Fruit fly (Drosophila melanogaster) whole organism, embryonic: Measurements from ENCODE around the gene Sys1.

Experiments used
- Aef1 ChIP-seq: fragments of 200-800 bp; sonication (Bioruptor generic); IDR thresholded peaks from 3 replicates; pipeline ENCODE4 v1.3.6; 2022; ENCODE audit warnings: missing biosample characterization, missing genetic modification characterization
- Blimp-1 ChIP-seq: fragments of 200-800 bp; sonication (Bioruptor generic); optimal IDR thresholded peaks from 3 replicates; lab custom pipeline; 2018; ENCODE audit warnings: missing biosample characterization, missing genetic modification characterization, mild to moderate bottlenecking, moderate library complexity, missing genetic modification reagents
- Bteb2 ChIP-seq: fragments of 200-800 bp; sonication (Bioruptor generic); optimal IDR thresholded peaks from 2 replicates; lab custom pipeline; 2016; ENCODE audit warnings: missing biosample characterization, missing genetic modification characterization
- C15 ChIP-seq: fragments of 200-800 bp; sonication (Bioruptor generic); IDR thresholded peaks from 3 replicates; pipeline ENCODE4 v1.3.6; 2022; ENCODE audit warnings: missing biosample characterization, missing genetic modification characterization
- CG11695 ChIP-seq: fragments of 200-800 bp; sonication (Bioruptor generic); IDR thresholded peaks from 3 replicates; pipeline ENCODE4 v1.3.6; 2022; ENCODE audit warnings: missing biosample characterization, missing genetic modification characterization
- CG12155 ChIP-seq: fragments of 200-800 bp; sonication (Bioruptor generic); optimal IDR thresholded peaks from 3 replicates; lab custom pipeline; 2016; ENCODE audit warnings: missing biosample characterization, missing genetic modification characterization
- CG13296 ChIP-seq: fragments of 200-800 bp; sonication (Bioruptor generic); optimal IDR thresholded peaks from 3 replicates; lab custom pipeline; 2018; ENCODE audit warnings: missing biosample characterization, mild to moderate bottlenecking, missing genetic modification characterization
- CG13775 ChIP-seq: fragments of 200-800 bp; sonication (Bioruptor generic); optimal IDR thresholded peaks from 3 replicates; lab custom pipeline; 2017; ENCODE audit warnings: missing biosample characterization, mild to moderate bottlenecking, missing genetic modification characterization
- CG17359 ChIP-seq: fragments of 200-800 bp; sonication (Bioruptor generic); optimal IDR thresholded peaks from 3 replicates; lab custom pipeline; 2018; ENCODE audit warnings: missing biosample characterization, mild to moderate bottlenecking, missing genetic modification characterization, moderate library complexity
- CG2889 ChIP-seq: fragments of 200-800 bp; sonication (Bioruptor generic); IDR thresholded peaks from 3 replicates; pipeline ENCODE4 v1.3.6; 2022; ENCODE audit warnings: missing biosample characterization, missing genetic modification characterization
- CG4328 ChIP-seq: fragments of 200-800 bp; sonication (Bioruptor generic); optimal IDR thresholded peaks from 3 replicates; lab custom pipeline; 2017; ENCODE audit warnings: missing biosample characterization, missing genetic modification reagents, missing genetic modification characterization
- CG4854 ChIP-seq: fragments of 200-800 bp; sonication (Bioruptor generic); optimal IDR thresholded peaks from 2 replicates; lab custom pipeline; 2016; ENCODE audit warnings: missing biosample characterization, missing genetic modification characterization, inconsistent platforms
- CG7786 ChIP-seq: fragments of 200-800 bp; sonication (Bioruptor generic); optimal IDR thresholded peaks from 2 replicates; lab custom pipeline; 2016; ENCODE audit warnings: missing biosample characterization, missing genetic modification characterization
- CG8281 ChIP-seq: fragments of 200-800 bp; sonication (Bioruptor generic); optimal IDR thresholded peaks from 2 replicates; lab custom pipeline; 2018; ENCODE audit warnings: missing biosample characterization, mild to moderate bottlenecking, missing genetic modification characterization, moderate library complexity
- CG8290 ChIP-seq, 3 experiments: fragments of 200-800 bp; sonication (Bioruptor generic); optimal IDR thresholded peaks; 2 replicates each; lab custom pipeline; 2016 to 2019; ENCODE audit warnings: missing biosample characterization in 3 of 3, missing genetic modification characterization in 3 of 3, mild to moderate bottlenecking in 2 of 3, moderate library complexity in 1 of 3
- CG9932 ChIP-seq: fragments of 200-800 bp; sonication (Bioruptor generic); IDR thresholded peaks from 2 replicates; pipeline ENCODE4 v1.3.6; 2022; ENCODE audit warnings: missing biosample characterization, missing genetic modification characterization
- Camta ChIP-seq: fragments of 200-800 bp; sonication (Bioruptor generic); optimal IDR thresholded peaks from 2 replicates; lab custom pipeline; 2016; ENCODE audit warnings: missing biosample characterization, missing genetic modification characterization
- Deaf1 ChIP-seq: fragments of 200-800 bp; optimal IDR thresholded peaks from 3 replicates; lab custom pipeline; 2019; ENCODE audit warnings: missing biosample characterization, mild to moderate bottlenecking, missing genetic modification characterization, moderate library complexity
- Eip74EF ChIP-seq, 2 experiments: fragments of 200-800 bp in 1 of 2; fragments of >200 bp in 1 of 2; sonication (Bioruptor generic) in 1 of 2; optimal IDR thresholded peaks; 2 replicates each; lab custom pipeline; 2017 to 2019; ENCODE audit warnings: missing biosample characterization in 2 of 2, missing genetic modification characterization in 2 of 2, mild to moderate bottlenecking in 1 of 2, moderate library complexity in 1 of 2
- H2.0 ChIP-seq: fragments of 200-800 bp; sonication (Bioruptor generic); IDR thresholded peaks from 2 replicates; pipeline ENCODE4 v1.3.6; 2022; ENCODE audit warnings: missing biosample characterization, missing genetic modification characterization
- HLH4C ChIP-seq: fragments of 200-800 bp; sonication (Bioruptor generic); IDR thresholded peaks from 3 replicates; pipeline ENCODE4 v1.3.6; 2022; ENCODE audit warnings: missing biosample characterization, missing genetic modification characterization; ENCODE audit not compliant: partially characterized antibody
- Jarid2 ChIP-seq: fragments of 200-800 bp; sonication (Bioruptor generic); optimal IDR thresholded peaks from 3 replicates; lab custom pipeline; 2017; ENCODE audit warnings: mild to moderate bottlenecking, missing biosample characterization, missing genetic modification reagents, missing genetic modification characterization
- Lim3 ChIP-seq: fragments of 200-800 bp; sonication (Bioruptor generic); IDR thresholded peaks from 2 replicates; pipeline ENCODE4 v1.3.6; 2022; ENCODE audit warnings: missing biosample characterization, missing genetic modification characterization
- Myb ChIP-seq: fragments of 200-800 bp; sonication (Bioruptor generic); optimal IDR thresholded peaks from 2 replicates; lab custom pipeline; 2016; ENCODE audit warnings: missing biosample characterization, missing genetic modification characterization
- NFAT ChIP-seq: fragments of 200-800 bp; sonication (Bioruptor generic); IDR thresholded peaks from 2 replicates; pipeline ENCODE4 v1.3.6; 2022; ENCODE audit warnings: missing biosample characterization, missing genetic modification characterization
- Nf-YB ChIP-seq: fragments of 200-800 bp; sonication (Bioruptor generic); optimal IDR thresholded peaks from 3 replicates; lab custom pipeline; 2019; ENCODE audit warnings: missing biosample characterization, mild to moderate bottlenecking, missing genetic modification characterization, moderate library complexity
- Nf-YC ChIP-seq: fragments of 200-800 bp; optimal IDR thresholded peaks from 3 replicates; lab custom pipeline; 2019; ENCODE audit warnings: missing biosample characterization, mild to moderate bottlenecking, missing genetic modification characterization, moderate library complexity
- Trl ChIP-seq, 3 experiments: fragments of >200 bp in 2 of 3; fragments of 200-800 bp in 1 of 3; sonication (Bioruptor generic) in 1 of 3; optimal IDR thresholded peaks; 2 replicates in 1 of 3; 3 replicates in 2 of 3; lab custom pipeline; 2016 to 2017; ENCODE audit warnings: missing biosample characterization in 1 of 3, missing genetic modification characterization in 1 of 3
- br ChIP-seq: fragments of >200 bp; optimal IDR thresholded peaks from 2 replicates; lab custom pipeline; 2017
- caup ChIP-seq: fragments of 200-800 bp; sonication (Bioruptor generic); optimal IDR thresholded peaks from 3 replicates; lab custom pipeline; 2017; ENCODE audit warnings: missing biosample characterization, mild to moderate bottlenecking, missing genetic modification characterization, moderate library complexity; ENCODE audit not compliant: severe bottlenecking
- ci ChIP-seq: fragments of 200-800 bp; sonication (Bioruptor generic); IDR thresholded peaks from 3 replicates; pipeline ENCODE4 v1.3.6; 2022; ENCODE audit warnings: missing biosample characterization, missing genetic modification characterization
- eve ChIP-seq, 2 experiments: fragments of >200 bp; optimal IDR thresholded peaks; 2 replicates each; lab custom pipeline; 2017; ENCODE audit warnings: missing biosample characterization in 2 of 2, missing genetic modification characterization in 2 of 2
- ewg ChIP-seq: fragments of 200-800 bp; sonication (Bioruptor generic); optimal IDR thresholded peaks from 3 replicates; lab custom pipeline; 2017; ENCODE audit warnings: mild to moderate bottlenecking, missing biosample characterization, missing genetic modification reagents, missing genetic modification characterization
- hth ChIP-seq: fragments of >200 bp; optimal IDR thresholded peaks from 2 replicates; lab custom pipeline; 2017; ENCODE audit warnings: inconsistent platforms
- inv ChIP-seq: fragments of 200-800 bp; sonication (Bioruptor generic); IDR thresholded peaks from 2 replicates; pipeline ENCODE4 v1.3.6; 2022; ENCODE audit warnings: missing biosample characterization, missing genetic modification characterization; ENCODE audit not compliant: partially characterized antibody
- lab ChIP-seq: fragments of 200-800 bp; sonication (Bioruptor generic); optimal IDR thresholded peaks from 3 replicates; lab custom pipeline; 2017; ENCODE audit warnings: missing biosample characterization, missing genetic modification characterization, mild to moderate bottlenecking, moderate library complexity, missing genetic modification reagents
- lola ChIP-seq, 3 experiments: fragments of >200 bp in 2 of 3; fragments of 200-800 bp in 1 of 3; sonication (Bioruptor generic) in 1 of 3; optimal IDR thresholded peaks; 2 replicates each; lab custom pipeline; 2017 to 2019; ENCODE audit warnings: missing biosample characterization in 3 of 3, missing genetic modification characterization in 3 of 3, mild to moderate bottlenecking in 1 of 3, moderate library complexity in 1 of 3
- nmo ChIP-seq: fragments of 200-800 bp; sonication (Bioruptor generic); optimal IDR thresholded peaks from 2 replicates; lab custom pipeline; 2018; ENCODE audit warnings: missing biosample characterization, mild to moderate bottlenecking, missing genetic modification characterization, moderate library complexity
- onecut ChIP-seq: fragments of 200-800 bp; sonication (Bioruptor generic); IDR thresholded peaks from 2 replicates; pipeline ENCODE4 v1.3.6; 2022; ENCODE audit warnings: missing biosample characterization, missing genetic modification characterization
- org-1 ChIP-seq: fragments of 200-800 bp; sonication (Bioruptor generic); optimal IDR thresholded peaks from 2 replicates; lab custom pipeline; 2017; ENCODE audit warnings: missing biosample characterization, missing genetic modification characterization
- pfk ChIP-seq: fragments of 200-800 bp; sonication (Bioruptor generic); optimal IDR thresholded peaks from 2 replicates; lab custom pipeline; 2018; ENCODE audit warnings: missing biosample characterization, mild to moderate bottlenecking, missing genetic modification characterization, moderate library complexity
- pho ChIP-seq: fragments of 200-800 bp; sonication (Bioruptor generic); optimal IDR thresholded peaks from 2 replicates; lab custom pipeline; 2016; ENCODE audit warnings: missing biosample characterization, missing genetic modification characterization
- phol ChIP-seq: fragments of 200-800 bp; sonication (Bioruptor generic); optimal IDR thresholded peaks from 3 replicates; lab custom pipeline; 2018; ENCODE audit warnings: missing biosample characterization, mild to moderate bottlenecking, missing genetic modification characterization, moderate library complexity
- sc ChIP-seq, 3 experiments: fragments of >200 bp in 2 of 3; fragments of 200-800 bp in 1 of 3; sonication (Bioruptor generic) in 1 of 3; optimal IDR thresholded peaks; 2 replicates in 2 of 3; 3 replicates in 1 of 3; lab custom pipeline; 2017; ENCODE audit warnings: mild to moderate bottlenecking in 1 of 3, missing biosample characterization in 1 of 3, missing genetic modification characterization in 1 of 3, missing genetic modification reagents in 1 of 3
- seq ChIP-seq: fragments of 200-800 bp; sonication (Bioruptor generic); IDR thresholded peaks from 2 replicates; pipeline ENCODE4 v1.3.6; 2022; ENCODE audit warnings: missing biosample characterization, missing genetic modification characterization
- sqz ChIP-seq: fragments of 200-800 bp; sonication (Bioruptor generic); optimal IDR thresholded peaks from 3 replicates; lab custom pipeline; 2018; ENCODE audit warnings: missing biosample characterization, mild to moderate bottlenecking, missing genetic modification characterization
- vnd ChIP-seq: fragments of 200-800 bp; sonication (Bioruptor generic); IDR thresholded peaks from 3 replicates; pipeline ENCODE4 v1.3.6; 2022; ENCODE audit warnings: missing biosample characterization, missing genetic modification characterization; ENCODE audit not compliant: partially characterized antibody

Gene Sys1

DNA sequence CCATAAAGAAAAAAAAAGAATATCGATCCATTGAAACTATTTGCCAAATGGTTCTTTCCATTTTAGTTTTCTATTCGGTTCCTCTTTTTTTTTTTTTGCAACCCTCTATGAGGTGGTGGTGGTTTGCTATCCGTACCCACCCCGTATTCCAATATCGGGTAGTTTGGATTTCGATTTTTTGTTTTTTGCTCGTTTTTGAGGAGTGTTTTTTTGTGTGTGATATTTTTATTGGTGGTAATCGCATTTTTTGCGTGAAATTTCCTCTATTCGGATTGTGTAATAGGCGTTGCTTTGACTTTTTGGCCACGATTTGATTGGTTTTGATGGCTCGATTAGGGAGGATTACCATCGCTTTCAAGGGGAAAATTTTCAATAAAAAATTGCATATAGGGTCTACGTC is 33.8 kb downstream of the Sys1 start:
- TF ChIP-seq Nf-YB (GFP tag; lab: Kevin White, UChicago) (peak; percentile 85), seq (GFP tag; lab: Robert Waterston, UW) (peak; percentile 9; the same call in 1 of the 2 replicates), CG9932 (no peak), CG11695 (no peak), onecut (GFP tag; lab: Robert Waterston, UW) (peak; percentile 62; the same call in 1 of the 2 replicates), Eip74EF (GFP tag; optimal IDR thresholded peaks at IDR 0.05; lab: Kevin White, UChicago) (no peak), hth (no peak), sqz (GFP tag; lab: Kevin White, UChicago) (peak; percentile 85), Nf-YC (tag; lab: Kevin White, UChicago) (peak; percentile 73)

DNA sequence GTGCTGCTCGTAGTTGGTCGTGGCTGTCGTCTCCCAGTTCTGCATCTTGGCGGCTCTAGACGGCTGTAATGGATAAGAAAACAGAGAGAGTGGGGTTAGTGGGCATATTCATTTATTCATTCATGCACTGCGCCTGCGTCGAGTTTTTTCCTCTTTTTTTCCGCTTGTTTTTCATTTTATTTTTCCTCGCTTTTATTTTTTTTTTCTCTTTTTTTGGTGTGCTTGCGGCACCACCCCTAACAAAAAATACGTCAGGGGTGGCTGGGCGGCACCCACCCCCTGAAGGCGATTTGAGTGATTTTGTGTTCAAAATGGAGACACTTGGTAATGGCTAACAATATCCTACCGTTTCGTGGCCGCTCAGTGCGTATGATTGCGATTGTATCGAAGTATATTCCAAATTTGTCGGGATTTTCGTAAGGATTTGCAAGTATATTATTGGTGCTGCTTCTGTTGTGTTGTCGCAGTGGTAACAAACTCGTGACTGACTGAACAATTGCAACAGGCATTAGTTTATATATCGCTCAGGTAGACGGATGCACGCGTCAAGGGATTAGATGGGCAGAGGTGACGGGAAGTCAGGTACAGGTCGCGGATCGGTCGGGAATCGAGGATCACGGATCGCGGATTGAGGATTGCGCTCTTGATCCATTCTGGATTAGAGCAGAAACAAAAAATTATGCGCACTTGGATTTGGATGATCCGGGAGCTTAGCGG is 41.6 kb downstream of the Sys1 start:
- TF ChIP-seq CG2889 (no peak), Lim3 (GFP tag; lab: Robert Waterston, UW) (no peak), Jarid2 (GFP tag; lab: Kevin White, UChicago) (no peak), CG4854 (GFP tag; lab: Kevin White, UChicago) (no peak), Camta (no peak), caup (GFP tag; lab: Kevin White, UChicago) (peak; percentile 59), pfk (GFP tag; lab: Kevin White, UChicago) (peak; percentile 33), CG7786 (GFP tag; lab: Kevin White, UChicago) (no peak), Myb (GFP tag; lab: Kevin White, UChicago) (no peak), lab (GFP tag; lab: Kevin White, UChicago) (peak; percentile 56), CG13775 (GFP tag; lab: Kevin White, UChicago) (peak; percentile 17), HLH4C (GFP tag; lab: Robert Waterston, UW) (no peak), Trl (optimal IDR thresholded peaks at IDR 0.05; lab: Kevin White, UChicago) (no peak), Trl (GFP tag; optimal IDR thresholded peaks at IDR 0.05; lab: Kevin White, UChicago) (no peak), inv (GFP tag; lab: Robert Waterston, UW) (no peak), pho (no peak), Aef1 (no peak), C15 (GFP tag; lab: Robert Waterston, UW) (peak; percentile 31; the same call in 1 of the 3 replicates), CG17359 (tag; lab: Kevin White, UChicago) (peak; percentile 84), ci (GFP tag; lab: Robert Waterston, UW) (no peak), org-1 (GFP tag; lab: Kevin White, UChicago) (no peak), H2.0 (GFP tag; lab: Robert Waterston, UW) (no peak), Blimp-1 (GFP tag; lab: Kevin White, UChicago) (no peak), eve (GFP tag; optimal IDR thresholded peaks at IDR 0.05; lab: Kevin White, UChicago) (no peak), vnd (GFP tag; lab: Robert Waterston, UW) (no peak), nmo (GFP tag; lab: Kevin White, UChicago) (no peak), Deaf1 (tag; lab: Kevin White, UChicago) (no peak), sc (optimal IDR thresholded peaks at IDR 0.05; lab: Kevin White, UChicago) (no peak), sc (GFP tag; optimal IDR thresholded peaks at IDR 0.05; lab: Kevin White, UChicago) (no peak), Bteb2 (GFP tag; lab: Kevin White, UChicago) (no peak), br (lab: Kevin White, UChicago) (no peak), lola (GFP tag; optimal IDR thresholded peaks at IDR 0.05; lab: Kevin White, UChicago) (no peak), CG4328 (peak; percentile 32), NFAT (GFP tag; lab: Robert Waterston, UW) (peak; percentile 36; the same call in 1 of the 2 replicates), phol (no peak), CG8290 (GFP tag; optimal IDR thresholded peaks at IDR 0.05; lab: Kevin White, UChicago) (no peak), CG8290 (tag; optimal IDR thresholded peaks at IDR 0.05; lab: Kevin White, UChicago) (no peak), CG8281 (tag; lab: Kevin White, UChicago) (no peak), ewg (GFP tag; lab: Kevin White, UChicago) (peak; percentile 68), CG13296 (peak; percentile 80), CG12155 (GFP tag; lab: Kevin White, UChicago) (no peak)
